Worm (Caenorhabditis elegans) whole organism, L4 larva: Measurements from ENCODE around the gene C10G8.3.

Source experiments
- ama-1 ChIP-seq: fragments of 150-350 bp; optimal IDR thresholded peaks from 2 replicates; lab custom pipeline; 2014; ENCODE audit warnings: inconsistent platforms, mixed read lengths
- fos-1 ChIP-seq: fragments of 150-350 bp; optimal IDR thresholded peaks from 2 replicates; lab custom pipeline; 2014; ENCODE audit warnings: missing biosample characterization, missing genetic modification characterization
- hlh-30 ChIP-seq: sonication (generic microtip); optimal IDR thresholded peaks from 2 replicates; lab custom pipeline; 2017; ENCODE audit warnings: antibody characterized with exemption, mild to moderate bottlenecking, missing genetic modification characterization, missing compliant biosample characterization; ENCODE audit not compliant: insufficient read depth
- lin-39 ChIP-seq: fragments of 150-350 bp; optimal IDR thresholded peaks from 2 replicates; lab custom pipeline; 2014; ENCODE audit warnings: missing biosample characterization, missing genetic modification reagents, missing genetic modification characterization
- nhr-28 ChIP-seq: fragments of 150-350 bp; optimal IDR thresholded peaks from 2 replicates; lab custom pipeline; 2014; ENCODE audit warnings: missing biosample characterization, missing genetic modification characterization
- pqm-1 ChIP-seq: sonication (generic microtip); optimal IDR thresholded peaks from 2 replicates; lab custom pipeline; 2017; ENCODE audit warnings: missing biosample characterization, missing genetic modification characterization

DNA sequence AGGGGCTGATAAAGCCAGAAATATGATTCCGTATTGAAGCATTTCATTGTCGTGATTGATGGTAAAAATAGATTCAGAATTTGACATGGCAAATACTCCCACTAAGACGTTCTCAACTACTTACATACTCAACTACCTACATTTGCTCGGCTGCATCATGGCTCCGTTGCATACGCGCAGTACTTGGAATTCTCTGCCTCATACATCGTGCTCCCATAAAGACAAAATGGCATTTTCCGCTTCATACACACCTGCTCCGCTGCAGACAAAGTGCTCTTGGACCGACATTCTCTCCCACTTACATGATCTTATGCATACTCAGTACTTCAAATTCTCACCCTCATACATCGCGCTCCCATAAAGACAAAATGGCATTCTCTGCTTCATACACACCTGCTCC lies 47.0 kb upstream of the C10G8.3 start, which contains the start of the genes srt-69 and B0238.12:
- TF ChIP-seq fos-1 (tag; lab: Kevin White, UChicago) (no peak), lin-39 (no peak), hlh-30 (tag; lab: Kevin White, UChicago) (no peak), ama-1 (lab: Kevin White, UChicago) (no peak), pqm-1 (tag; lab: Kevin White, UChicago) (no peak), nhr-28 (no peak)
